Worm (Caenorhabditis elegans) whole organism, L3 larva: Measurements from ENCODE around the gene F10B5.3.

ENCODE experiments used
- egl-27 ChIP-seq: sonication (generic microtip); optimal IDR thresholded peaks from 4 replicates; lab custom pipeline; 2017; ENCODE audit warnings: missing biosample characterization, missing genetic modification reagents, missing genetic modification characterization
- jun-1 ChIP-seq: fragments of 150-350 bp; optimal IDR thresholded peaks from 2 replicates; lab custom pipeline; 2014; ENCODE audit warnings: missing biosample characterization, missing genetic modification reagents, missing genetic modification characterization
- zag-1 ChIP-seq: fragments of 150-350 bp; optimal IDR thresholded peaks from 2 replicates; lab custom pipeline; 2014; ENCODE audit warnings: missing biosample characterization, missing genetic modification characterization
- ztf-4 ChIP-seq: fragments of 150-350 bp; optimal IDR thresholded peaks from 2 replicates; lab custom pipeline; 2014; ENCODE audit warnings: missing biosample characterization, missing genetic modification characterization

DNA sequence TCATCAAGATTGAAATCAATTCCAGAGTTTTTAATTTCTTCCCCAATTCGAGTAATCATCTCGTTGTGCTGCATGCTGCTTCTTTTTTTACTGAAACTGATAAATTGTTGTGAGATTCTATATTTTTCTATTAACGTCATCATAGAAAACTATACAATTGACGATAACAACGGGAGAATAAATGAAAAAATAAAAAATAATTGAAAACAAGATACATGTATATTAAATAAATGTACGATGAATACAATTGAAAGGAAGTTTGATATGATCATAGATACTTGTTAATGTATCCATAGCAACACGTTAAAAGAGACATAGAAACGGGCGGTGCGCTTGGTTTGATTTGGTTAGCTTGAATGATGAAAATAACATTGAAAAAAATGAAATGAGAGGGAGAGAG is 40.6 kb upstream of the F10B5.3 start, which contains the start of gene T05C12.8:
- TF ChIP-seq egl-27 (no peak), zag-1 (tag; lab: Kevin White, UChicago) (no peak), jun-1 (tag; lab: Kevin White, UChicago) (no peak), ztf-4 (tag; lab: Kevin White, UChicago) (no peak)
